Worm (Caenorhabditis elegans): ENCODE results near the gene cpr-5.

DNA sequence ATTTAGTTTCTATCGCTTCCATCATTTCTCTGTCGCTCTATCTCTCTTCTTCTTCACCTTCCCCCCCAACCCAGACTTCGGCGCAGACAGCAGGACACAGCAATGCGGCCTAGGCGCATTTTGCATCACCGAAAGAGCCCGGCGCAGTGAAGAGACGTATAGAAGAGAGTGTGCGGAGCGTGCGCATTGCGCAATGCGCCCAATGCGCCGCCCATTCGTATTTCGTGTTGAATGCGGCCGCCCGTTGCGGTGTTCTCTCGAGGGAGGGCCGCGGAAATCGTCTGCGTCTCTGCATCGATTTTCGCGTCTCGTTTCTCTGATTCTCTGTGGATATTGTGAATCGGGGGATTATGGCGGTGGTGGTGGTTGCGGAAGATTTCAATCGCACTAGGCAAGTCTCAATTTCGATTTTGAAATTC is 17.5 kb upstream of the cpr-5 start:
- TF ChIP-seq ref-2 (tag; optimal IDR thresholded peaks at IDR 0.05) (peak; percentile 98), pqm-1 (tag; optimal IDR thresholded peaks at IDR 0.05) (peak; percentile 61), K09A11.1 (tag; optimal IDR thresholded peaks at IDR 0.05; ENCODE audit: insufficient read depth) (peak; percentile 87), mec-3 (tag; optimal IDR thresholded peaks at IDR 0.05; ENCODE audit: borderline replicate concordance) (no peak)

All from whole organism, late embryonic.